Fruit fly (Drosophila melanogaster): Measurements from ENCODE around the gene wts.

Gene wts

DNA sequence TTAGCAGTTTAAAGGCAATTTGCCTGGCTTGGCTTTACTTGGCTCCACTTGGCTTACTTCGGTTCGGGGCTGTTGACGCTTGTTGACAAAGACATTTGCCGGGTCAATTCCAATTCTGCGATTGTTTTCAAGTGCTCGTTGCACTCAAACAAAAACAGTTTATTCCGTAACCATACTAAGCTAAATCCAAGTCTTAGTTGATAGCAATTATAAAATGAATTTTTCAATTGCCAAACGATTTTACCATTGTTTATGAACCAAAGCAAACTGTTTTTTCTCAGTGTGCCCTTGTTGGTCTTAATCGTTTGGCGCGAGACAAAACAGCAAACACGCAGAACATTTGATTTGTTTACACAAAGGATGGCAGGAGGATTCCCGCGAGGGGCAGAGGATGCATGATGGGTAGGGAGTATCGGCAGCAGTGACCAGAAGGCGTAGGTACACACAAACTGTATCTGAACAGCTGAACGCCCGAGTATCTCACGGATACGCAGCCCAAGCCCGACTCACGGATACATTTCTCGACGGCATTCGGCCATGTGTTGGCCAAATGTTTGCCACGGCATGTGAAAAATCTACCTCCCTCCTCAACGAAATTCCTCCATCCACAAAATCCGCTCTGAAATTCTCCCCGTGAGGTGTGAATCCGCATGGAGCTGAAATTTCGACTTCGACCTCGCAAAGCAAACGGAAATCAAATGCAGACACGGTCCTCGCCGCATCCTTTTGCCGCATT, 51.8 kb downstream of the wts start:
- no peak for TF ChIP-seq CG17801 (GFP tag; optimal IDR thresholded peaks at IDR 0.05; ENCODE audit: partially characterized antibody)

DNA sequence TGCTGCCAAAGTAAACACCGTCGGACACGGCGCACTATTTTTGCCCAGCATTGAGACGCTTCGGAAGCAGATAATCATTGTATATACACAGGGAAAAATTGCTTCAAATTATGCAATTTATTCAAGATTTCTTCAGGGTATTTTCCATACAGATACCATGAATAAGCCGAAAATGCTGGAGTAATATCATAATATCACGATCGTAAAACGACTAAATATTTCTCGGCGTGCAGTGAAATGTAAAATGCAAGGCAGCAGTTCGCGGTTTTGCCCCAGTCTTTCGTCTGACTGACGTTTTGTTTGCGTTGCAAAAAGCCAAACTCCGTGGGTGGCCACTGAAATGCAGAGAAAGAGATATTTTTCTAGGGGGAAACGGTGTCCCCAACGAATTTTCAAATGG, 55.5 kb downstream of the wts start:
- TF ChIP-seq CG17801 (GFP tag; optimal IDR thresholded peaks at IDR 0.05; ENCODE audit: partially characterized antibody), result peak; percentile 74

DNA sequence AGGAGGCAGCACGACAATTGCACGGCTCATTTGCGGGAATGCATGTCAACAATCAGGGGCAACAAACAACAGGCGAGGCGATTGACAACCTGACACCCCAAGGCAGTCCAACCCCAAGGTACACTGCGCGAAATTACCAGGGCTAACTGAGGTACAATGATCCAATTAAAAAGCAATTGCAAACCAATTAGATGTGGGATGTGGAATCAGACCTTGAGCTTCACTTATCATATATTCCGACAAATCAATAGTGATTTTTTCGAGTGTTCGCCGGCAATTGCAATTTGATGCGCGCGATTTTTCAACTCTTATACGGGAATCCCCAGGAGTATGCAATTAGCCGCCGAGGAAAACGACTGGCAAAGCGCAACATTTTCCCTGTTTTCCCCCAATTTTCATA, 59.4 kb downstream of the wts start:
- TF ChIP-seq CG17801 (GFP tag; optimal IDR thresholded peaks at IDR 0.05; ENCODE audit: partially characterized antibody), result no peak

DNA sequence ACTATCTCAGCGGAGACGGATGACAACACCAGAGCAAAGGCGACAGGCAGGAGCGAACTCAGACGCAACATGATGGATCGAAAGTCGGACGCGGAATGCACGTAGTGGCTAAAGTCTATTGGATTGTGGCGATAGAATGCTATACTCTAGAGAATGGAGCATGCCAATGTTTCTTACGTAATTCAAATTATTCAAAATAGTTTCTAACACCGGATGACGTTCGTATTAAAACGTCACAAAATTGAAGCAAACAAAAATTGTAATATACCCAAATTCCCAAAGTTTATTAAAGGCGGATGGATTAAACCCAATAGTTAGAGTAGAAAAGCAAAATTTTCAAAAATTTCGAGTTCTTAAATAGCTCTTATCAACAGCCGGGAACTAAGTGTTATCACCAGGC, 60.2 kb downstream of the wts start, which contains the start of gene Npc2h:
TSS of gene Npc2h (minus strand) at position 101 of the 400 bp plus-strand sequence.
- no peak for TF ChIP-seq CG17801 (GFP tag; optimal IDR thresholded peaks at IDR 0.05; ENCODE audit: partially characterized antibody)

dm6 chr3R:30745104-30745503, 61.3 kb downstream of the wts start, which contains the start of gene Npc2g:
Npc2g (minus strand) TSS chr3R:30745263.
- TF ChIP-seq CG17801 (GFP tag; optimal IDR thresholded peaks at IDR 0.05; ENCODE audit: partially characterized antibody), result no peak

- TF ChIP-seq CG17801 (GFP tag; optimal IDR thresholded peaks at IDR 0.05; ENCODE audit: partially characterized antibody), result no peak
Observed at dm6 chr3R:30742580-30742979, 63.8 kb downstream of the wts start, which contains the start of gene CG15543. CG15543 (plus strand) TSS chr3R:30742880.

DNA sequence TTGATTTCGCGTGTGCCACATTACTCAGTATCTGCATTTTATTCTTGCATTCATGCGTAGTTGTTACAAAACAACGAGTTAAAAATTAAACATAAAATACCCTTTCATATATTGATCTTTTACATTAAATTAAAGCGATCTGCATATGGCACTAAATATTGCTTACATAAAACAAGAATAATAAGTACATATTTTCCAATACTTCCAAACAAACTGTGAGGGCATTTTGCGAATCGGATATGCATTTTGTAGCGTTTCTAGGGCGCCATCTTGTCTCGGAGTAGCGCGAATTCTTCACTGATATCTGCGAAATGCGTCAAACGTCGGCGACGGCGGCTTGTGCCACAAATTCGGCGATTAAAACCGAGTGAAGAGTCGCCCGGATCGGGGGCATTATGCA, 65.0 kb downstream of the wts start:
- no peak for TF ChIP-seq CG17801 (GFP tag; optimal IDR thresholded peaks at IDR 0.05; ENCODE audit: partially characterized antibody)

Data from ovary, adult (tissue).